Worm (Caenorhabditis elegans): ENCODE data around the gene gst-30.

ce11 chrII:4905331-4905730 lies 29.5 kb downstream of the gst-30 start:
- TF ChIP-seq dao-5 (tag; optimal IDR thresholded peaks at IDR 0.05) (no peak), him-1 (tag; optimal IDR thresholded peaks at IDR 0.05) (no peak), W03F9.2 (tag; optimal IDR thresholded peaks at IDR 0.05) (no peak)
